Fruit fly (Drosophila melanogaster) whole organism, prepupa: ENCODE data around the gene CG31913.

ENCODE experiments used
- CG10631 ChIP-seq: fragments of 200-800 bp; sonication (Bioruptor generic); optimal IDR thresholded peaks from 2 replicates; lab custom pipeline; 2016; ENCODE audit warnings: missing biosample characterization, missing genetic modification characterization
- CG11902 ChIP-seq: fragments of 200-800 bp; sonication (Bioruptor generic); optimal IDR thresholded peaks from 3 replicates; lab custom pipeline; 2016; ENCODE audit warnings: missing biosample characterization, missing genetic modification characterization
- CG15336 ChIP-seq: fragments of 200-800 bp; sonication (Bioruptor generic); IDR thresholded peaks from 2 replicates; pipeline ENCODE4 v1.3.6; 2022; ENCODE audit warnings: missing biosample characterization, missing genetic modification characterization
- CG1621 ChIP-seq: fragments of 200-800 bp; sonication (Bioruptor generic); optimal IDR thresholded peaks from 3 replicates; lab custom pipeline; 2018; ENCODE audit warnings: missing biosample characterization, mild to moderate bottlenecking, missing genetic modification characterization
- CG3032 ChIP-seq: fragments of 200-800 bp; optimal IDR thresholded peaks from 2 replicates; lab custom pipeline; 2019; ENCODE audit warnings: missing biosample characterization, mild to moderate bottlenecking, missing genetic modification characterization, moderate library complexity
- CG31627 ChIP-seq: fragments of 200-800 bp; sonication (Bioruptor generic); optimal IDR thresholded peaks from 3 replicates; lab custom pipeline; 2016; ENCODE audit warnings: missing biosample characterization, missing genetic modification characterization
- CG32006 ChIP-seq: fragments of 200-800 bp; sonication (Bioruptor generic); optimal IDR thresholded peaks from 3 replicates; lab custom pipeline; 2017; ENCODE audit warnings: missing biosample characterization, mild to moderate bottlenecking, missing genetic modification characterization
- CG34406 ChIP-seq: fragments of 200-800 bp; sonication (Bioruptor generic); optimal IDR thresholded peaks from 3 replicates; lab custom pipeline; 2016; ENCODE audit warnings: missing biosample characterization, missing genetic modification characterization
- CG3919 ChIP-seq: fragments of 200-800 bp; sonication (Bioruptor generic); optimal IDR thresholded peaks from 3 replicates; lab custom pipeline; 2016; ENCODE audit warnings: missing biosample characterization, missing genetic modification characterization
- CG4318 ChIP-seq: fragments of 200-800 bp; sonication (Bioruptor generic); optimal IDR thresholded peaks from 3 replicates; lab custom pipeline; 2017; ENCODE audit warnings: missing biosample characterization, mild to moderate bottlenecking, missing genetic modification characterization
- CG6163 ChIP-seq: fragments of 200-800 bp; sonication (Bioruptor generic); IDR thresholded peaks from 3 replicates; pipeline ENCODE4 v1.3.6; 2022; ENCODE audit warnings: missing biosample characterization, missing genetic modification characterization
- CG6276 ChIP-seq: fragments of 200-800 bp; sonication (Bioruptor generic); optimal IDR thresholded peaks from 2 replicates; lab custom pipeline; 2017; ENCODE audit warnings: missing biosample characterization, mild to moderate bottlenecking, missing genetic modification characterization
- CG6792 ChIP-seq: fragments of 200-800 bp; sonication (Bioruptor generic); optimal IDR thresholded peaks from 3 replicates; lab custom pipeline; 2016; ENCODE audit warnings: missing biosample characterization, missing genetic modification characterization
- CG6808 ChIP-seq: fragments of 200-800 bp; sonication (Bioruptor generic); optimal IDR thresholded peaks from 3 replicates; lab custom pipeline; 2017; ENCODE audit warnings: missing biosample characterization, missing genetic modification characterization, mild to moderate bottlenecking, moderate library complexity, missing genetic modification reagents
- CG6854 ChIP-seq: fragments of 200-800 bp; sonication (Bioruptor generic); optimal IDR thresholded peaks from 2 replicates; lab custom pipeline; 2017; ENCODE audit warnings: missing biosample characterization, mild to moderate bottlenecking, missing genetic modification characterization
- CG7368 ChIP-seq: fragments of 200-800 bp; sonication (Bioruptor generic); optimal IDR thresholded peaks from 3 replicates; lab custom pipeline; 2016; ENCODE audit warnings: missing biosample characterization, missing genetic modification characterization
- CG8119 ChIP-seq: fragments of 200-800 bp; sonication (Bioruptor generic); IDR thresholded peaks from 3 replicates; pipeline ENCODE4 v1.3.6; 2022; ENCODE audit warnings: missing biosample characterization, missing genetic modification characterization
- CG8319 ChIP-seq: fragments of 200-800 bp; sonication (Bioruptor generic); optimal IDR thresholded peaks from 3 replicates; lab custom pipeline; 2016; ENCODE audit warnings: missing biosample characterization, missing genetic modification characterization
- CG8632 ChIP-seq: fragments of 200-800 bp; sonication (Bioruptor generic); optimal IDR thresholded peaks from 3 replicates; lab custom pipeline; 2016; ENCODE audit warnings: missing biosample characterization, missing genetic modification characterization
- CG9139 ChIP-seq: fragments of 200-800 bp; sonication (Bioruptor generic); optimal IDR thresholded peaks from 3 replicates; lab custom pipeline; 2017; ENCODE audit warnings: missing biosample characterization, mild to moderate bottlenecking, missing genetic modification characterization
- Eip78C ChIP-seq: fragments of 200-800 bp; sonication (Bioruptor generic); peaks from one replicate; lab custom pipeline; 2016; ENCODE audit warnings: missing biosample characterization, missing genetic modification characterization
- Hr39 ChIP-seq: fragments of 200-800 bp; sonication (Bioruptor generic); optimal IDR thresholded peaks from 2 replicates; lab custom pipeline; 2016; ENCODE audit warnings: missing biosample characterization, missing genetic modification characterization
- Hr4 ChIP-seq: fragments of 200-800 bp; sonication (Bioruptor generic); optimal IDR thresholded peaks from 3 replicates; lab custom pipeline; 2016; ENCODE audit warnings: missing biosample characterization, missing genetic modification characterization
- Lpt ChIP-seq: fragments of 200-800 bp; sonication (Bioruptor generic); optimal IDR thresholded peaks from 3 replicates; lab custom pipeline; 2016; ENCODE audit warnings: missing biosample characterization, missing genetic modification characterization
- Smox ChIP-seq: fragments of 200-800 bp; sonication (Bioruptor generic); optimal IDR thresholded peaks from 3 replicates; lab custom pipeline; 2016; ENCODE audit warnings: missing biosample characterization, missing genetic modification characterization
- Sox102F ChIP-seq: fragments of 200-800 bp; sonication (Bioruptor generic); optimal IDR thresholded peaks from 2 replicates; lab custom pipeline; 2016; ENCODE audit warnings: missing biosample characterization, mild to moderate bottlenecking, missing genetic modification characterization
- Sox14 ChIP-seq: fragments of 200-800 bp; sonication (Bioruptor generic); optimal IDR thresholded peaks from 3 replicates; lab custom pipeline; 2016; ENCODE audit warnings: missing biosample characterization, missing genetic modification characterization
- achi ChIP-seq: fragments of 200-800 bp; sonication (Bioruptor generic); optimal IDR thresholded peaks from 3 replicates; lab custom pipeline; 2016; ENCODE audit warnings: missing biosample characterization, missing genetic modification characterization
- acj6 ChIP-seq: fragments of 200-800 bp; sonication (Bioruptor generic); optimal IDR thresholded peaks from 3 replicates; lab custom pipeline; 2016; ENCODE audit warnings: missing biosample characterization, missing genetic modification characterization
- cyc ChIP-seq: fragments of 200-800 bp; sonication (Bioruptor generic); optimal IDR thresholded peaks from 3 replicates; lab custom pipeline; 2016; ENCODE audit warnings: missing biosample characterization, missing genetic modification characterization
- dac ChIP-seq: fragments of 200-800 bp; sonication (Bioruptor generic); optimal IDR thresholded peaks from 2 replicates; lab custom pipeline; 2017; ENCODE audit warnings: missing biosample characterization, mild to moderate bottlenecking, missing genetic modification characterization
- dsx ChIP-seq: fragments of 200-800 bp; optimal IDR thresholded peaks from 3 replicates; lab custom pipeline; 2019; ENCODE audit warnings: missing biosample characterization, mild to moderate bottlenecking, missing genetic modification characterization, moderate library complexity; ENCODE audit not compliant: poor library complexity, severe bottlenecking
- esn ChIP-seq: fragments of 200-800 bp; sonication (Bioruptor generic); optimal IDR thresholded peaks from 2 replicates; lab custom pipeline; 2016; ENCODE audit warnings: missing biosample characterization, mild to moderate bottlenecking, missing genetic modification characterization, moderate library complexity
- fd59A ChIP-seq: fragments of 200-800 bp; sonication (Bioruptor generic); optimal IDR thresholded peaks from 2 replicates; lab custom pipeline; 2017; ENCODE audit warnings: missing biosample characterization, mild to moderate bottlenecking, missing genetic modification characterization, missing genetic modification reagents
- fkh ChIP-seq: fragments of 200-800 bp; sonication (Bioruptor generic); optimal IDR thresholded peaks from 3 replicates; lab custom pipeline; 2017; ENCODE audit warnings: missing biosample characterization, mild to moderate bottlenecking, missing genetic modification characterization, moderate library complexity
- lz ChIP-seq: fragments of 200-800 bp; sonication (Bioruptor generic); optimal IDR thresholded peaks from 3 replicates; lab custom pipeline; 2016; ENCODE audit warnings: missing biosample characterization, missing genetic modification characterization
- pdm3 ChIP-seq: fragments of 200-800 bp; sonication (Bioruptor generic); optimal IDR thresholded peaks from 3 replicates; lab custom pipeline; 2016; ENCODE audit warnings: missing biosample characterization, missing genetic modification characterization
- salr ChIP-seq, 2 experiments: fragments of 200-800 bp; sonication (Bioruptor generic); optimal IDR thresholded peaks; 3 replicates each; lab custom pipeline; 2016 to 2018; ENCODE audit warnings: missing biosample characterization in 2 of 2, missing genetic modification characterization in 2 of 2, mild to moderate bottlenecking in 1 of 2
- ss ChIP-seq, 2 experiments: fragments of 200-800 bp; sonication (Bioruptor generic); optimal IDR thresholded peaks; 2 replicates in 1 of 2; 3 replicates in 1 of 2; lab custom pipeline; 2017 to 2018; ENCODE audit warnings: mild to moderate bottlenecking in 2 of 2, missing biosample characterization in 2 of 2, missing genetic modification characterization in 2 of 2, moderate library complexity in 1 of 2
- svp ChIP-seq: fragments of 200-800 bp; sonication (Bioruptor generic); peaks from one replicate; lab custom pipeline; 2016; ENCODE audit warnings: missing biosample characterization, missing genetic modification characterization
- topi ChIP-seq: fragments of 200-800 bp; sonication (Bioruptor generic); optimal IDR thresholded peaks from 3 replicates; lab custom pipeline; 2016; ENCODE audit warnings: missing biosample characterization, missing genetic modification characterization
- vri ChIP-seq: fragments of 200-800 bp; sonication (Bioruptor generic); optimal IDR thresholded peaks from 3 replicates; lab custom pipeline; 2016; ENCODE audit warnings: missing biosample characterization, mild to moderate bottlenecking, missing genetic modification characterization

Gene CG31913

DNA sequence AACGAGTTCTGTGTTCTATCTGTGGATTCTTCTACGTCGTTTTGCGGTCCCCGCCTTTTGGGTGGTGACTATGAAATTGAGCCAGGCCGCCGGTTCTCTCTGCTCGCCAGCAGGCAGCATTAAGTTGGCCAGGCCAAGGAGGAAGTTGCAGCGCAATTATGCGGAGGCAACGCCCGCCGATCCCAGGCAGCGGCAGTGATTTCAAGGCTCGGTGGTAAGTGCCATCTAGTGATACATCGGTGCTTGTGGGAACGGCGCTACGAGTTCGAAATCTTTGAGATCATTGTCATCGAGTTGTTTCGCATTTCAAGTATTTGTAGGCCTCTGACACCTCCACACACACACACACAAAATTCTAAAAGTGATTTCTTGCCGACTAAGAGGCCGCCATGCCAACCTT, at the start of gene CG31913:
TSS of gene CG31913 (plus strand) at position 301 of the 400 bp plus-strand sequence.
- TF ChIP-seq CG6276 (GFP tag; lab: Kevin White, UChicago), result no peak
- TF ChIP-seq CG6808 (GFP tag; lab: Kevin White, UChicago), result no peak
- TF ChIP-seq pdm3, result no peak
- TF ChIP-seq fkh, result no peak
- no peak for TF ChIP-seq CG6792
- no peak for TF ChIP-seq acj6
- TF ChIP-seq svp (GFP tag; lab: Kevin White, UChicago), result no peak
- TF ChIP-seq fd59A (GFP tag; lab: Kevin White, UChicago), result no peak
- TF ChIP-seq CG32006 (GFP tag; lab: Kevin White, UChicago), result no peak
- no peak for TF ChIP-seq Sox102F (GFP tag; lab: Kevin White, UChicago)
- TF ChIP-seq dac (GFP tag; lab: Kevin White, UChicago), result no peak
- no peak for TF ChIP-seq vri
- TF ChIP-seq Lpt (GFP tag; lab: Kevin White, UChicago), result no peak
- TF ChIP-seq, all 60 proteins: peak for 0

DNA sequence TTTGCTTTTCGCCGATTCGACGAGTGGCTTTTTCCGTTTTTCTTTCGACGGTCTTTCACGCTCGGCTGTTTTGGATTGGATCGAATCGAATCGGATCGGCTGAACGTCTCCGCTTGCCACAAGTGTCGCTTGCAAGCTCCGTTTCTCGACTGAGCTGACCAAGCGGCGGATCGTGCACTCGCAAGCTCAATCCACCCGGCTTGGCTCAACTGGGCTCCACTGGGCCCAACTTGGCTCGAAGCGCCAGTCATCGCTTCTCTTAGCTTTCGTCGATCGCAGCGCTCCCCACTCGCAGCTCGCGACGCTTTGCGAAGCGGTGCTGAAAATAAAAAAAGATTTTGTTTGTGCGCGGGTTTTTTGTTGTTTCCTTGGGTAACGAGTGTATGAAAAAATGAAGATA, 43.1 kb upstream of the CG31913 start:
- TF ChIP-seq ss (GFP tag; optimal IDR thresholded peaks at IDR 0.05; lab: Kevin White, UChicago) (peak in 1 of 2 experiments; percentile 7), CG3919 (GFP tag; lab: Kevin White, UChicago) (peak; percentile 19), Lpt (GFP tag; lab: Kevin White, UChicago) (no peak), vri (no peak), CG10631 (no peak), CG8119 (GFP tag; lab: Robert Waterston, UW) (peak; percentile 38; the same call in 2 of the 3 replicates), Eip78C (GFP tag; lab: Kevin White, UChicago) (peak; percentile 42), CG9139 (peak; percentile 25), CG8632 (GFP tag; lab: Kevin White, UChicago) (no peak), CG8319 (GFP tag; lab: Kevin White, UChicago) (no peak), CG6163 (GFP tag; lab: Robert Waterston, UW) (peak; percentile 38; the same call in 1 of the 3 replicates), dsx (peak; percentile 12), Smox (GFP tag; lab: Kevin White, UChicago) (no peak), esn (no peak), CG6276 (GFP tag; lab: Kevin White, UChicago) (no peak), CG15336 (GFP tag; lab: Robert Waterston, UW) (peak; percentile 49; the same call in 1 of the 2 replicates), Hr39 (no peak), achi (no peak), CG6792 (no peak), CG6854 (peak; percentile 6)
- TF ChIP-seq, all 60 proteins: peak for 9

DNA sequence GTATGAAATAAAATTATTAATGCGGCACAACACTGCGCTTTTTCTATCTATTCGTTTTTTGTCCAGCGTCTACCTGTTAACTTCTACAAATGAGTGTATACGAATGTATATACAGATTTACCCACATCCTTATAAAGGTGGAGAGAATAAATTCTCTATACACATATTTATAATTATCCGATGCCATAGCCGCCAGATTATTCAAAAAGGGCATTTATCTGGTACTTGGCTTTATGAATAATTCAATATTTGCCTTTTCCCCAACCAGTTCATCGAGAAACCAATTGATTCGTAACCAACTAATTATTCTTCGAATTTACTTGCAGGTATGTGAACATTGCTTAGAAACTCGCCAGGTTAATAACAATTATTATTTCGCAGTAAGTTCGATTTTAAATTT, 42.7 kb upstream of the CG31913 start, which contains the start of gene CG11147:
TSS of gene CG11147 (minus strand) at position 101 of the 400 bp plus-strand sequence.
- TF ChIP-seq Smox (GFP tag; lab: Kevin White, UChicago), result no peak
- TF ChIP-seq lz (GFP tag; lab: Kevin White, UChicago), result no peak
- TF ChIP-seq CG8119 (GFP tag; lab: Robert Waterston, UW), result no peak
- no peak for TF ChIP-seq CG34406

DNA sequence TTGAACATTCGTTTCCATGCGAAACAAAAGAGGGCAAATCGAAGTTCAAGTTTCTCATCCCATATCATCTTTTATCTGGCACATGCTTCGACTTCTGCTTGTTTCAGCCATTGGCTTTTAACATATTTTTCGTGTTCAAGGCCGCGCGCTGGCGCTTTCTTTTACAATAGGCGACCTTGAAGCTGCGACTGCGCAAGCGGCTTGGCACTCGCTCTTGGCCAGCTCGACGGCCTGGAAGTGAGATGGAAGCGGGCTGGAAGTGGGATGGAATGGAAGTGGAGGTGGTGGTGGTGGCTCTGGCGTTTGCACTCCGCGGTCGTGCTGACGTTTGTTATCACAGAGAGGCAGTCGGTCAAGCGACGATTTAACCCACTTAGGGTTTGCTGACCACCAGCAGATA, 41.4 kb upstream of the CG31913 start:
- no peak for TF ChIP-seq salr (GFP tag; optimal IDR thresholded peaks at IDR 0.05; lab: Kevin White, UChicago)
- TF ChIP-seq Sox14 (GFP tag; lab: Kevin White, UChicago), result no peak
- TF ChIP-seq CG11902 (GFP tag; lab: Kevin White, UChicago), result no peak
- TF ChIP-seq CG6163 (GFP tag; lab: Robert Waterston, UW), result no peak

DNA sequence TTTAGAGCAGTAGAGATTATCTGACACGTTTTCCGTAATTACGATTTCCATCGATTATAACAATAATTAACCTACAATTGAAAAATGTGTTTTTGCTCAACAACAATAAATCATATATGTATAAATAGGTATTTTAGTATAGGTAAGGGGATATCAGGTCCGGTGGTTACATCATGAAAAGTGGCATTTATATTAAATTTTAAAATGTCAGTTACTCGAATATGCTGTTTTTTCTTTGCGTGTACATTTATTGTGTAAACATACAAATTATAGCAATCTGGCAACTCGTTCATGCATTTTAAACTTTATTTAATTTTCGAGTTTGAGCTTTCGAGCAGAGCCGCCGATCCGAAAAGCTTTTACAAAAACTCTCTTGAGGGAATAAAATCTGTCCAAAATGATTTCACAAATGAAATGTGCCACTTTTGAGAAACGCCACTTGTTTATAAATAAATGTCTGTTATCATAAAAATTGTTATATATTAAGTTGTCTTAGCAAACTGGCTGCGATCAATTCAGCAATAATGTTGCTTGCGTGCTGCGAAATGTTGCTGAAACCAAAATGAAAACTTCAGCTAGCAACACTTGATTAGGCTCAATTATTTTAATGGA, 40.2 kb upstream of the CG31913 start:
- TF ChIP-seq CG3032 (tag; lab: Kevin White, UChicago) (peak; percentile 13), CG7368 (GFP tag; lab: Kevin White, UChicago) (peak; percentile 37), CG6163 (GFP tag; lab: Robert Waterston, UW) (peak; percentile 74), ss (GFP tag; optimal IDR thresholded peaks at IDR 0.05; lab: Kevin White, UChicago) (no peak), cyc (GFP tag; lab: Kevin White, UChicago) (peak; percentile 8), CG31627 (GFP tag; lab: Kevin White, UChicago) (peak; percentile 30), CG4318 (GFP tag; lab: Kevin White, UChicago) (no peak), Eip78C (GFP tag; lab: Kevin White, UChicago) (peak; percentile 88), svp (GFP tag; lab: Kevin White, UChicago) (peak; percentile 26), esn (peak; percentile 49), CG8119 (GFP tag; lab: Robert Waterston, UW) (0 out of 3 replicates have a peak, but pooled peaks have one; percentile 40), lz (GFP tag; lab: Kevin White, UChicago) (peak; percentile 49), Hr4 (GFP tag; lab: Kevin White, UChicago) (peak; percentile 65), CG8319 (GFP tag; lab: Kevin White, UChicago) (no peak), CG6792 (no peak), acj6 (peak; percentile 5), topi (GFP tag; lab: Kevin White, UChicago) (peak; percentile 51), CG6276 (GFP tag; lab: Kevin White, UChicago) (peak; percentile 40), CG6808 (GFP tag; lab: Kevin White, UChicago) (no peak), CG1621 (tag; lab: Kevin White, UChicago) (no peak)
